Fruit fly (Drosophila melanogaster) whole organism, prepupa: Measurements from ENCODE around the gene CG31546.

Experiments used
- Blimp-1 ChIP-seq: fragments of 200-800 bp; sonication (Bioruptor generic); optimal IDR thresholded peaks from 3 replicates; lab custom pipeline; 2017; ENCODE audit warnings: missing biosample characterization, missing genetic modification characterization, mild to moderate bottlenecking, moderate library complexity, missing genetic modification reagents
- CG10631 ChIP-seq: fragments of 200-800 bp; sonication (Bioruptor generic); optimal IDR thresholded peaks from 2 replicates; lab custom pipeline; 2016; ENCODE audit warnings: missing biosample characterization, missing genetic modification characterization
- CG11762 ChIP-seq: fragments of 200-800 bp; sonication (Bioruptor generic); optimal IDR thresholded peaks from 3 replicates; lab custom pipeline; 2016; ENCODE audit warnings: missing biosample characterization, missing genetic modification characterization; ENCODE audit not compliant: insufficient read depth
- CG11902 ChIP-seq: fragments of 200-800 bp; sonication (Bioruptor generic); optimal IDR thresholded peaks from 3 replicates; lab custom pipeline; 2016; ENCODE audit warnings: missing biosample characterization, missing genetic modification characterization
- CG15336 ChIP-seq: fragments of 200-800 bp; sonication (Bioruptor generic); IDR thresholded peaks from 2 replicates; pipeline ENCODE4 v1.3.6; 2022; ENCODE audit warnings: missing biosample characterization, missing genetic modification characterization
- CG1621 ChIP-seq: fragments of 200-800 bp; sonication (Bioruptor generic); optimal IDR thresholded peaks from 3 replicates; lab custom pipeline; 2018; ENCODE audit warnings: missing biosample characterization, mild to moderate bottlenecking, missing genetic modification characterization
- CG16779 ChIP-seq: fragments of 200-800 bp; sonication (Bioruptor generic); optimal IDR thresholded peaks from 3 replicates; lab custom pipeline; 2017; ENCODE audit warnings: missing biosample characterization, mild to moderate bottlenecking, missing genetic modification characterization
- CG3032 ChIP-seq: fragments of 200-800 bp; optimal IDR thresholded peaks from 2 replicates; lab custom pipeline; 2019; ENCODE audit warnings: missing biosample characterization, mild to moderate bottlenecking, missing genetic modification characterization, moderate library complexity
- CG31627 ChIP-seq: fragments of 200-800 bp; sonication (Bioruptor generic); optimal IDR thresholded peaks from 3 replicates; lab custom pipeline; 2016; ENCODE audit warnings: missing biosample characterization, missing genetic modification characterization
- CG34406 ChIP-seq: fragments of 200-800 bp; sonication (Bioruptor generic); optimal IDR thresholded peaks from 3 replicates; lab custom pipeline; 2016; ENCODE audit warnings: missing biosample characterization, missing genetic modification characterization
- CG6163 ChIP-seq: fragments of 200-800 bp; sonication (Bioruptor generic); IDR thresholded peaks from 3 replicates; pipeline ENCODE4 v1.3.6; 2022; ENCODE audit warnings: missing biosample characterization, missing genetic modification characterization
- CG6792 ChIP-seq: fragments of 200-800 bp; sonication (Bioruptor generic); optimal IDR thresholded peaks from 3 replicates; lab custom pipeline; 2016; ENCODE audit warnings: missing biosample characterization, missing genetic modification characterization
- CG6808 ChIP-seq: fragments of 200-800 bp; sonication (Bioruptor generic); optimal IDR thresholded peaks from 3 replicates; lab custom pipeline; 2017; ENCODE audit warnings: missing biosample characterization, missing genetic modification characterization, mild to moderate bottlenecking, moderate library complexity, missing genetic modification reagents
- CG7368 ChIP-seq: fragments of 200-800 bp; sonication (Bioruptor generic); optimal IDR thresholded peaks from 3 replicates; lab custom pipeline; 2016; ENCODE audit warnings: missing biosample characterization, missing genetic modification characterization
- CG8119 ChIP-seq: fragments of 200-800 bp; sonication (Bioruptor generic); IDR thresholded peaks from 3 replicates; pipeline ENCODE4 v1.3.6; 2022; ENCODE audit warnings: missing biosample characterization, missing genetic modification characterization
- CG8319 ChIP-seq: fragments of 200-800 bp; sonication (Bioruptor generic); optimal IDR thresholded peaks from 3 replicates; lab custom pipeline; 2016; ENCODE audit warnings: missing biosample characterization, missing genetic modification characterization
- CG8632 ChIP-seq: fragments of 200-800 bp; sonication (Bioruptor generic); optimal IDR thresholded peaks from 3 replicates; lab custom pipeline; 2016; ENCODE audit warnings: missing biosample characterization, missing genetic modification characterization
- CG9139 ChIP-seq: fragments of 200-800 bp; sonication (Bioruptor generic); optimal IDR thresholded peaks from 3 replicates; lab custom pipeline; 2017; ENCODE audit warnings: missing biosample characterization, mild to moderate bottlenecking, missing genetic modification characterization
- Eip78C ChIP-seq: fragments of 200-800 bp; sonication (Bioruptor generic); peaks from one replicate; lab custom pipeline; 2016; ENCODE audit warnings: missing biosample characterization, missing genetic modification characterization
- Eip93F ChIP-seq: fragments of 200-800 bp; sonication (Bioruptor generic); optimal IDR thresholded peaks from 2 replicates; lab custom pipeline; 2016; ENCODE audit warnings: missing biosample characterization, mild to moderate bottlenecking, missing genetic modification characterization
- Ets21C ChIP-seq: fragments of 200-800 bp; sonication (Bioruptor generic); optimal IDR thresholded peaks from 3 replicates; lab custom pipeline; 2016; ENCODE audit warnings: missing biosample characterization, missing genetic modification characterization
- Hr38 ChIP-seq: sonication (Bioruptor generic); optimal IDR thresholded peaks from 2 replicates; lab custom pipeline; 2016; ENCODE audit warnings: missing biosample characterization, missing genetic modification characterization
- Hr4 ChIP-seq: fragments of 200-800 bp; sonication (Bioruptor generic); optimal IDR thresholded peaks from 3 replicates; lab custom pipeline; 2016; ENCODE audit warnings: missing biosample characterization, missing genetic modification characterization
- Met ChIP-seq: fragments of 200-800 bp; sonication (Bioruptor generic); optimal IDR thresholded peaks from 3 replicates; lab custom pipeline; 2016; ENCODE audit warnings: missing biosample characterization, missing genetic modification characterization
- OdsH ChIP-seq: fragments of 200-800 bp; sonication (Bioruptor generic); optimal IDR thresholded peaks from 3 replicates; lab custom pipeline; 2016; ENCODE audit warnings: missing biosample characterization, missing genetic modification characterization
- Smox ChIP-seq: fragments of 200-800 bp; sonication (Bioruptor generic); optimal IDR thresholded peaks from 3 replicates; lab custom pipeline; 2016; ENCODE audit warnings: missing biosample characterization, missing genetic modification characterization
- Sox102F ChIP-seq: fragments of 200-800 bp; sonication (Bioruptor generic); optimal IDR thresholded peaks from 2 replicates; lab custom pipeline; 2016; ENCODE audit warnings: missing biosample characterization, mild to moderate bottlenecking, missing genetic modification characterization
- Sox14 ChIP-seq: fragments of 200-800 bp; sonication (Bioruptor generic); optimal IDR thresholded peaks from 3 replicates; lab custom pipeline; 2016; ENCODE audit warnings: missing biosample characterization, missing genetic modification characterization
- Sox15 ChIP-seq: fragments of 200-800 bp; sonication (Bioruptor generic); optimal IDR thresholded peaks from 3 replicates; lab custom pipeline; 2016; ENCODE audit warnings: missing biosample characterization, missing genetic modification characterization
- achi ChIP-seq: fragments of 200-800 bp; sonication (Bioruptor generic); optimal IDR thresholded peaks from 3 replicates; lab custom pipeline; 2016; ENCODE audit warnings: missing biosample characterization, missing genetic modification characterization
- acj6 ChIP-seq: fragments of 200-800 bp; sonication (Bioruptor generic); optimal IDR thresholded peaks from 3 replicates; lab custom pipeline; 2016; ENCODE audit warnings: missing biosample characterization, missing genetic modification characterization
- cyc ChIP-seq: fragments of 200-800 bp; sonication (Bioruptor generic); optimal IDR thresholded peaks from 3 replicates; lab custom pipeline; 2016; ENCODE audit warnings: missing biosample characterization, missing genetic modification characterization
- dac ChIP-seq: fragments of 200-800 bp; sonication (Bioruptor generic); optimal IDR thresholded peaks from 2 replicates; lab custom pipeline; 2017; ENCODE audit warnings: missing biosample characterization, mild to moderate bottlenecking, missing genetic modification characterization
- eg ChIP-seq: fragments of 200-800 bp; sonication (Bioruptor generic); IDR thresholded peaks from 3 replicates; pipeline ENCODE4 v1.3.6; 2022; ENCODE audit warnings: missing biosample characterization, missing genetic modification characterization
- esn ChIP-seq: fragments of 200-800 bp; sonication (Bioruptor generic); optimal IDR thresholded peaks from 2 replicates; lab custom pipeline; 2016; ENCODE audit warnings: missing biosample characterization, mild to moderate bottlenecking, missing genetic modification characterization, moderate library complexity
- fd85E ChIP-seq: fragments of 200-800 bp; sonication (Bioruptor generic); optimal IDR thresholded peaks from 3 replicates; lab custom pipeline; 2016; ENCODE audit warnings: missing biosample characterization, missing genetic modification characterization
- fkh ChIP-seq: fragments of 200-800 bp; sonication (Bioruptor generic); optimal IDR thresholded peaks from 3 replicates; lab custom pipeline; 2017; ENCODE audit warnings: missing biosample characterization, mild to moderate bottlenecking, missing genetic modification characterization, moderate library complexity
- lz ChIP-seq: fragments of 200-800 bp; sonication (Bioruptor generic); optimal IDR thresholded peaks from 3 replicates; lab custom pipeline; 2016; ENCODE audit warnings: missing biosample characterization, missing genetic modification characterization
- salr ChIP-seq, 2 experiments: fragments of 200-800 bp; sonication (Bioruptor generic); optimal IDR thresholded peaks; 3 replicates each; lab custom pipeline; 2016 to 2018; ENCODE audit warnings: missing biosample characterization in 2 of 2, missing genetic modification characterization in 2 of 2, mild to moderate bottlenecking in 1 of 2
- spab ChIP-seq: fragments of 200-800 bp; sonication (Bioruptor generic); optimal IDR thresholded peaks from 2 replicates; lab custom pipeline; 2017; ENCODE audit warnings: missing biosample characterization, mild to moderate bottlenecking, missing genetic modification characterization, missing genetic modification reagents
- ss ChIP-seq, 2 experiments: fragments of 200-800 bp; sonication (Bioruptor generic); optimal IDR thresholded peaks; 2 replicates in 1 of 2; 3 replicates in 1 of 2; lab custom pipeline; 2017 to 2018; ENCODE audit warnings: mild to moderate bottlenecking in 2 of 2, missing biosample characterization in 2 of 2, missing genetic modification characterization in 2 of 2, moderate library complexity in 1 of 2
- svp ChIP-seq: fragments of 200-800 bp; sonication (Bioruptor generic); peaks from one replicate; lab custom pipeline; 2016; ENCODE audit warnings: missing biosample characterization, missing genetic modification characterization
- topi ChIP-seq: fragments of 200-800 bp; sonication (Bioruptor generic); optimal IDR thresholded peaks from 3 replicates; lab custom pipeline; 2016; ENCODE audit warnings: missing biosample characterization, missing genetic modification characterization

CG31546 gene

dm6 chr3R:5633437-5633836 lies 2.0 kb downstream of the CG31546 start, which contains the start of gene CG12171:
CG12171 (plus strand) TSS chr3R:5633627.
- TF ChIP-seq svp (GFP tag; lab: Kevin White, UChicago) = peak; percentile 98
- no peak for TF ChIP-seq spab (GFP tag; lab: Kevin White, UChicago)
- no peak for TF ChIP-seq OdsH
- peak; percentile 8 for TF ChIP-seq esn (GFP tag; lab: Kevin White, UChicago)

dm6 chr3R:5632182-5632581 lies 3.2 kb downstream of the CG31546 start, which contains the start of gene CG31549:
CG31549 (plus strand) TSS chr3R:5632192.
- TF ChIP-seq CG8632 (GFP tag; lab: Kevin White, UChicago) = no peak
- no peak for TF ChIP-seq Ets21C (GFP tag; lab: Kevin White, UChicago)
- no peak for TF ChIP-seq CG6163 (GFP tag; lab: Robert Waterston, UW)
- TF ChIP-seq fd85E (GFP tag; lab: Kevin White, UChicago) = no peak
- TF ChIP-seq CG6792 (GFP tag; lab: Kevin White, UChicago) = no peak
- no peak for TF ChIP-seq CG9139 (GFP tag; lab: Kevin White, UChicago)
- TF ChIP-seq achi = no peak
- TF ChIP-seq dac (GFP tag; lab: Kevin White, UChicago) = no peak
- TF ChIP-seq lz (GFP tag; lab: Kevin White, UChicago) = no peak
- TF ChIP-seq svp (GFP tag; lab: Kevin White, UChicago) = no peak
- no peak for TF ChIP-seq CG15336 (GFP tag; lab: Robert Waterston, UW)
- TF ChIP-seq, all 60 proteins: peak for 0

DNA sequence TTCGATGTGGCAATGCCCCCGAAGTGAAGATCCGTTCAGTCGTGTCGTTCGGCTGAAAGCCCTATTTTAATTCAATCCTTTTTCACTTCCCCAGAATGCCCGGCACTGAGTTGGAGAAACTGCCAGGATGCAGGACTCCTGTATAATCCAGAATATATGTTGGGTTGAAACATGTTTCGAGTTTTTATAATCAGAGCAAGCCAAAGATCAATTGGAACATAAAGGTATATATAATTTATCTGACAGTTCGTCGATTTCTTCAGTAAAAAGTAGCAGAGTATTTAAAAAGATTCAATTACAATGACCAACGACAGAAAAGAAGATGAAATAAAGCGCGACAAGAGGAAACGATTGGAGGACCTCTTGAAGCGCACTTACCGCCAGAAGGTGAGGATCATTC lies 7.9 kb downstream of the CG31546 start, which contains the start of gene CG31551:
CG31551 (plus strand) TSS at position 301 of the 400 bp plus-strand sequence.
- no peak for TF ChIP-seq CG11902 (GFP tag; lab: Kevin White, UChicago)

DNA sequence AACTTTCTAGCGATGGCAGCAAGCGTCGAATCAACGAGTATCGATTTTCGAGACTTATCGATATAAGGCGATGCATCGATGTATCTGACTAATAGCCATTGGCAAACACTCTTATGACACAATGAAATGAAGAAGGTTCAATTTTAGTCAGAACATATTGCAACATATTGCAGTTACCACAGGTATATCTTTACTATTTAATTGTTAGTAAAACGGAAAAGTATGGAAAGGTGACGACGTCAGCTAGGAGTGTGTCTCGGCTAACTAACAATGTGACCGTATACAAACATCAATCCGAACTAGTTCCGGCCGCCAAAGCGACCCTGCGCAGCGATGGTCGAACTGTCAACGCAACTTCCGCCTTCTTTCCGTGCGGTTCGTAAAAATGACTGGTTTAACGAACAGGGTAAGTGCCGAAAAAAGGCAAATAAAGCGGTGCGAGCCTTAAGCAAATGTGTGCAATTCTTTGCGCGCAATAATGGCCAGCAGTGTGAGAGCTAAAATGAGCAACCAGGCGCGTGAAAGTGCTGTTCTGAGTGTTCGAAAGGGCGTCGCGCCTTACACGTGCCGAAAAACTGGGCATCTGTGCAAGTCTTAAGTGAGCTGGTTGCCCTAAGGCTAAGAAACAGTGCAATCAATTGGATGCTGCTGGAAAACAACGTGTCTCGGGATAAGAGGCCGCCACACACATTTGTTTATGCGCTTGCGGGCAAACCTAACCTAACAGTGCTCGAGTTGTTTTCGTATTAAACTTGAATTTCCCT lies 11.1 kb downstream of the CG31546 start, which contains the start of the genes Dph4, Spec2 and RpL13A:
Dph4 (minus strand) TSS at position 11 of the 764 bp plus-strand sequence.
Spec2 (minus strand) TSS at position 11 of the 764 bp plus-strand sequence.
RpL13A (plus strand) TSS at position 360 of the 764 bp plus-strand sequence.
- TF ChIP-seq CG1621 (tag; lab: Kevin White, UChicago) = peak; percentile 83
- peak; percentile 72 for TF ChIP-seq Blimp-1 (GFP tag; lab: Kevin White, UChicago)
- peak; percentile 83 for TF ChIP-seq CG34406 (GFP tag; lab: Kevin White, UChicago)
- peak; percentile 86 for TF ChIP-seq CG7368 (GFP tag; lab: Kevin White, UChicago)
- TF ChIP-seq esn (GFP tag; lab: Kevin White, UChicago) = peak; percentile 92
- TF ChIP-seq cyc (GFP tag; lab: Kevin White, UChicago) = peak; percentile 83
- no peak for TF ChIP-seq fd85E (GFP tag; lab: Kevin White, UChicago)
- peak; percentile 96 for TF ChIP-seq Eip78C (GFP tag; lab: Kevin White, UChicago)
- no peak for TF ChIP-seq CG15336 (GFP tag; lab: Robert Waterston, UW)
- TF ChIP-seq ss (GFP tag; optimal IDR thresholded peaks at IDR 0.05; lab: Kevin White, UChicago) = peak; percentile 54 to 90
- TF ChIP-seq Sox15 = peak; percentile 23
- no peak for TF ChIP-seq Hr38 (GFP tag; lab: Kevin White, UChicago)
- TF ChIP-seq CG31627 (GFP tag; lab: Kevin White, UChicago) = peak; percentile 80
- TF ChIP-seq Met = peak; percentile 89
- TF ChIP-seq fkh (GFP tag; lab: Kevin White, UChicago) = peak; percentile 82
- TF ChIP-seq topi (GFP tag; lab: Kevin White, UChicago) = peak; percentile 79
- TF ChIP-seq CG6808 = peak; percentile 83
- peak; percentile 89 for TF ChIP-seq Sox102F (GFP tag; lab: Kevin White, UChicago)
- TF ChIP-seq Sox14 = peak; percentile 81
- TF ChIP-seq lz (GFP tag; lab: Kevin White, UChicago) = peak; percentile 91
- peak; percentile 75 for TF ChIP-seq CG3032 (tag; lab: Kevin White, UChicago)
- TF ChIP-seq CG16779 (tag; lab: Kevin White, UChicago) = peak; percentile 67
- TF ChIP-seq eg = no peak
- no peak for TF ChIP-seq Smox (GFP tag; lab: Kevin White, UChicago)
- no peak for TF ChIP-seq CG8119
- TF ChIP-seq salr (GFP tag; optimal IDR thresholded peaks at IDR 0.05; lab: Kevin White, UChicago) = peak in 1 of 2 experiments; percentile 91
- TF ChIP-seq CG8319 = peak; percentile 73
- peak; percentile 100 for TF ChIP-seq achi
- TF ChIP-seq CG11902 (GFP tag; lab: Kevin White, UChicago) = peak; percentile 48
- TF ChIP-seq CG11762 = peak; percentile 67
- TF ChIP-seq Hr4 (GFP tag; lab: Kevin White, UChicago) = no peak
- no peak for TF ChIP-seq CG10631
- peak; percentile 60 for TF ChIP-seq CG8632 (GFP tag; lab: Kevin White, UChicago)
- TF ChIP-seq Eip93F (GFP tag; lab: Kevin White, UChicago) = peak; percentile 8
- TF ChIP-seq svp (GFP tag; lab: Kevin White, UChicago) = peak; percentile 86
- peak; percentile 83 for TF ChIP-seq acj6 (GFP tag; lab: Kevin White, UChicago)
